Worm (Caenorhabditis elegans) whole organism, mixed stage, embryonic: ENCODE measurements around the gene flp-6.

Experiments
- blmp-1 ChIP-seq: fragments of 150-350 bp; optimal IDR thresholded peaks from 2 replicates; lab custom pipeline; 2014; ENCODE audit warnings: missing biosample characterization, missing genetic modification characterization
- ceh-39 ChIP-seq: fragments of 150-350 bp; optimal IDR thresholded peaks from 2 replicates; lab custom pipeline; 2014; ENCODE audit warnings: missing biosample characterization, missing genetic modification characterization
- ceh-43 ChIP-seq: fragments of 200-800 bp; sonication (Bioruptor generic); optimal IDR thresholded peaks from 2 replicates; lab custom pipeline; 2018; ENCODE audit warnings: mild to moderate bottlenecking, missing genetic modification characterization, moderate library complexity, missing compliant biosample characterization
- ces-1 ChIP-seq: fragments of 150-350 bp; optimal IDR thresholded peaks from 2 replicates; lab custom pipeline; 2014; ENCODE audit warnings: missing biosample characterization, missing genetic modification reagents, missing genetic modification characterization
- elt-1 ChIP-seq: sonication (generic microtip); optimal IDR thresholded peaks from 2 replicates; lab custom pipeline; 2017; ENCODE audit warnings: missing genetic modification characterization, mild to moderate bottlenecking, missing compliant biosample characterization, antibody characterized with exemption, moderate library complexity, borderline replicate concordance; ENCODE audit not compliant: insufficient read depth
- flh-1 ChIP-seq: fragments of 200-800 bp; sonication (Bioruptor generic); optimal IDR thresholded peaks from 2 replicates; lab custom pipeline; 2018; ENCODE audit warnings: mild to moderate bottlenecking, missing genetic modification characterization, moderate library complexity, missing compliant biosample characterization
- lsy-2 ChIP-seq: fragments of 150-350 bp; optimal IDR thresholded peaks from 2 replicates; lab custom pipeline; 2014; ENCODE audit warnings: missing biosample characterization, missing genetic modification characterization
- nhr-28 ChIP-seq: fragments of 150-350 bp; optimal IDR thresholded peaks from 2 replicates; lab custom pipeline; 2014; ENCODE audit warnings: missing biosample characterization, missing genetic modification characterization
- nhr-76 ChIP-seq: sonication (generic microtip); optimal IDR thresholded peaks from 2 replicates; lab custom pipeline; 2017; ENCODE audit warnings: missing biosample characterization, missing genetic modification characterization
- snpc-4 ChIP-seq: fragments of 150-350 bp; optimal IDR thresholded peaks from 2 replicates; lab custom pipeline; 2014; ENCODE audit warnings: missing biosample characterization, missing genetic modification characterization
- unc-39 ChIP-seq: fragments of 150-350 bp; optimal IDR thresholded peaks from 2 replicates; lab custom pipeline; 2014; ENCODE audit warnings: missing biosample characterization, missing genetic modification characterization
- unc-62 ChIP-seq: fragments of 150-350 bp; optimal IDR thresholded peaks from 2 replicates; lab custom pipeline; 2014; ENCODE audit warnings: missing biosample characterization, missing genetic modification reagents, missing genetic modification characterization
- ztf-11 ChIP-seq: fragments of 150-350 bp; optimal IDR thresholded peaks from 2 replicates; lab custom pipeline; 2014; ENCODE audit warnings: missing biosample characterization, missing genetic modification characterization

ce11 chrV:9518832-9519231 lies 47.1 kb downstream of the flp-6 start, which contains the start of gene C50F4.8:
- TF ChIP-seq nhr-28 (tag; lab: Kevin White, UChicago): no peak
- TF ChIP-seq ceh-39 (tag; lab: Kevin White, UChicago): no peak
- no peak for TF ChIP-seq unc-62
- TF ChIP-seq snpc-4 (tag; lab: Kevin White, UChicago): no peak
- no peak for TF ChIP-seq flh-1 (GFP tag; lab: Kevin White, UChicago)
- TF ChIP-seq ceh-43: no peak
- no peak for TF ChIP-seq lsy-2 (tag; lab: Kevin White, UChicago)
- TF ChIP-seq ztf-11 (tag; lab: Kevin White, UChicago): no peak
- no peak for TF ChIP-seq elt-1 (tag; lab: Kevin White, UChicago)
- no peak for TF ChIP-seq nhr-76 (tag; lab: Kevin White, UChicago)
- TF ChIP-seq blmp-1: no peak
- TF ChIP-seq unc-39 (tag; lab: Kevin White, UChicago): no peak
- TF ChIP-seq ces-1 (GFP tag; lab: Kevin White, UChicago): no peak
